Fruit fly (Drosophila melanogaster): ENCODE measurements around the gene CG5004.

Gene CG5004

dm6 chrX:17170484-17170944, 63.1 kb downstream of the CG5004 start (continued):
- TF ChIP-seq dmrt99B (tag; optimal IDR thresholded peaks at IDR 0.05): peak; percentile 50
- TF ChIP-seq CG12236 (GFP tag; optimal IDR thresholded peaks at IDR 0.05): no peak
- peak; percentile 13 for TF ChIP-seq Deaf1 (tag; optimal IDR thresholded peaks at IDR 0.05)
- TF ChIP-seq amos (GFP tag; IDR thresholded peaks at IDR 0.05; ENCODE audit: partially characterized antibody): no peak
- TF ChIP-seq Taf1 (GFP tag; IDR thresholded peaks at IDR 0.05): peak; percentile 14; the same call in 1 of the 2 replicates
- peak; percentile 49; the same call in 1 of the 3 replicates for TF ChIP-seq Dbx (GFP tag; IDR thresholded peaks at IDR 0.05)
- TF ChIP-seq Mrtf (GFP tag; IDR thresholded peaks at IDR 0.05): no peak
- TF ChIP-seq CG12942 (GFP tag; optimal IDR thresholded peaks at IDR 0.05): no peak
- no peak for TF ChIP-seq CG11560 (tag; IDR thresholded peaks at IDR 0.05)
- peak; percentile 63; the same call in 1 of the 2 replicates for TF ChIP-seq CG14014 (GFP tag; IDR thresholded peaks at IDR 0.05)
- TF ChIP-seq CG17802 (tag; optimal IDR thresholded peaks at IDR 0.05): no peak
- TF ChIP-seq Tbp (GFP tag; optimal IDR thresholded peaks at IDR 0.05): no peak
- no peak for TF ChIP-seq zen2 (GFP tag; IDR thresholded peaks at IDR 0.05; ENCODE audit: partially characterized antibody)
- TF ChIP-seq Mad (GFP tag; optimal IDR thresholded peaks at IDR 0.05): no peak
- no peak for TF ChIP-seq Dll (GFP tag; IDR thresholded peaks at IDR 0.05; ENCODE audit: partially characterized antibody)
- no peak for TF ChIP-seq trh (GFP tag; optimal IDR thresholded peaks at IDR 0.05)
- TF ChIP-seq lola (GFP tag; optimal IDR thresholded peaks at IDR 0.05): no peak
- TF ChIP-seq CG4328 (GFP tag; optimal IDR thresholded peaks at IDR 0.05): no peak
- TF ChIP-seq Dip3 (GFP tag; optimal IDR thresholded peaks at IDR 0.05): no peak
- TF ChIP-seq fd102C (GFP tag; optimal IDR thresholded peaks at IDR 0.05): no peak
- TF ChIP-seq Poxn (GFP tag; IDR thresholded peaks at IDR 0.05): 0 out of 2 replicates have a peak, but pooled peaks have one; percentile 25
- TF ChIP-seq dm (GFP tag; optimal IDR thresholded peaks at IDR 0.05): no peak
- TF ChIP-seq sim (GFP tag; IDR thresholded peaks at IDR 0.05): no peak
- no peak for TF ChIP-seq sqz (GFP tag; optimal IDR thresholded peaks at IDR 0.05)
- TF ChIP-seq grn (GFP tag; optimal IDR thresholded peaks at IDR 0.05): no peak
- peak; percentile 42; the same call in 1 of the 2 replicates for TF ChIP-seq ranshi (GFP tag; IDR thresholded peaks at IDR 0.05)
- no peak for TF ChIP-seq salm (tag; optimal IDR thresholded peaks at IDR 0.05)
- TF ChIP-seq so (GFP tag; IDR thresholded peaks at IDR 0.05): 0 out of 3 replicates have a peak, but pooled peaks have one; percentile 56
- 0 out of 2 replicates have a peak, but pooled peaks have one; percentile 23 for TF ChIP-seq Awh (GFP tag; IDR thresholded peaks at IDR 0.05)
- no peak for TF ChIP-seq MESR4 (GFP tag; optimal IDR thresholded peaks at IDR 0.05)
- TF ChIP-seq Antp (GFP tag; optimal IDR thresholded peaks at IDR 0.05): no peak
- TF ChIP-seq Elba2 (GFP tag; optimal IDR thresholded peaks at IDR 0.05): peak; percentile 77
- peak; percentile 68; the same call in 2 of the 3 replicates for TF ChIP-seq dysf (GFP tag; IDR thresholded peaks at IDR 0.05)
- no peak for TF ChIP-seq CG2116 (GFP tag; optimal IDR thresholded peaks at IDR 0.05)
- TF ChIP-seq rib (GFP tag; IDR thresholded peaks at IDR 0.05): 0 out of 2 replicates have a peak, but pooled peaks have one; percentile 16
- peak; percentile 26 for TF ChIP-seq CG17829 (tag; optimal IDR thresholded peaks at IDR 0.05)
- peak; percentile 90 for TF ChIP-seq grau (tag; optimal IDR thresholded peaks at IDR 0.05)
- no peak for TF ChIP-seq en (GFP tag; optimal IDR thresholded peaks at IDR 0.05)
- TF ChIP-seq Hand (GFP tag; optimal IDR thresholded peaks at IDR 0.05): peak; percentile 37
- no peak for TF ChIP-seq ken (GFP tag; IDR thresholded peaks at IDR 0.05)
- TF ChIP-seq BEAF-32 (GFP tag; optimal IDR thresholded peaks at IDR 0.05): no peak
- 0 out of 3 replicates have a peak, but pooled peaks have one; percentile 22 for TF ChIP-seq Optix (GFP tag; IDR thresholded peaks at IDR 0.05)
- TF ChIP-seq HHEX (GFP tag; optimal IDR thresholded peaks at IDR 0.05): peak; percentile 50
- peak; percentile 74 for TF ChIP-seq Meics (GFP tag; optimal IDR thresholded peaks at IDR 0.05)
- TF ChIP-seq CG8281 (tag; optimal IDR thresholded peaks at IDR 0.05): no peak
- no peak for TF ChIP-seq CTCF (GFP tag; optimal IDR thresholded peaks at IDR 0.05)
- no peak for TF ChIP-seq CrebB (tag; optimal IDR thresholded peaks at IDR 0.05)
- no peak for TF ChIP-seq Atf-2 (GFP tag; optimal IDR thresholded peaks at IDR 0.05)
- TF ChIP-seq Lhr (GFP tag; optimal IDR thresholded peaks at IDR 0.05): no peak
- no peak for TF ChIP-seq CG16813 (GFP tag; IDR thresholded peaks at IDR 0.05; ENCODE audit: partially characterized antibody)
- no peak for TF ChIP-seq Dp (GFP tag; optimal IDR thresholded peaks at IDR 0.05)

All from whole organism, embryonic.